Fruit fly (Drosophila melanogaster): ENCODE measurements around the gene CG12723.

DNA sequence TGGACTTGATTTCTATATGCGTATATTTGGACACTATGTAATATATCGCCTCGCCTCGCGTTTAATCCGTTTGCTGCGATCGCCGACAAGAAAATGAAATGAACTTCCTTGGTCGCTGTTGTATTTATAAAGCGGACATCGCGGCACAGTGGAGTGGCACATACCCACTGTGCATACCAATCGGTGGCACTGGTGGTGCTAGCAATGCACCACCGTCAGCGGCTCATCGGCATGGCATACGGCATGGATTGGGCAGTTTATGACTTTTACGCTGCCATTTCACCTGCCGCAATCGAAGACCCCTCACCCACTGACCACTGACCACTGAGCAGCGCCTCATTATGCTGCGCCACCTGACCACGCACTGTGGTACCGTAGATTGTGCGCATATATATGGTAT lies at the start of gene CG12723:
- TF ChIP-seq Ets21C (GFP tag; optimal IDR thresholded peaks at IDR 0.05) = no peak
- TF ChIP-seq svp (GFP tag) = no peak
- no peak for TF ChIP-seq Blimp-1 (GFP tag; optimal IDR thresholded peaks at IDR 0.05)
- TF ChIP-seq CG7368 (GFP tag; optimal IDR thresholded peaks at IDR 0.05) = no peak
- no peak for TF ChIP-seq OdsH (GFP tag; optimal IDR thresholded peaks at IDR 0.05)
- no peak for TF ChIP-seq CG34406 (GFP tag; optimal IDR thresholded peaks at IDR 0.05)
- TF ChIP-seq dac (GFP tag; optimal IDR thresholded peaks at IDR 0.05) = no peak
- TF ChIP-seq Met (GFP tag; optimal IDR thresholded peaks at IDR 0.05) = no peak
- TF ChIP-seq achi (GFP tag; optimal IDR thresholded peaks at IDR 0.05) = no peak
- TF ChIP-seq Lpt (GFP tag; optimal IDR thresholded peaks at IDR 0.05) = no peak
- TF ChIP-seq Eip75B (GFP tag; optimal IDR thresholded peaks at IDR 0.05) = no peak

Measured in whole organism, prepupa.